Fruit fly (Drosophila melanogaster) whole organism, adult: ENCODE measurements around the gene Psf3.

Experiments used
- CG12768 ChIP-seq: fragments of 200-800 bp; sonication (Bioruptor generic); optimal IDR thresholded peaks from 2 replicates; lab custom pipeline; 2017; ENCODE audit warnings: missing biosample characterization, missing genetic modification characterization, mild to moderate bottlenecking, moderate library complexity, missing genetic modification reagents
- CG5204 ChIP-seq: fragments of 200-800 bp; sonication (Bioruptor generic); optimal IDR thresholded peaks from 2 replicates; lab custom pipeline; 2016; ENCODE audit warnings: missing biosample characterization, missing genetic modification characterization
- CG7045 ChIP-seq: fragments of 200-800 bp; sonication (Bioruptor generic); optimal IDR thresholded peaks from 2 replicates; lab custom pipeline; 2017; ENCODE audit warnings: missing biosample characterization, mild to moderate bottlenecking, missing genetic modification characterization
- CG7101 ChIP-seq: fragments of 200-800 bp; sonication (Bioruptor generic); optimal IDR thresholded peaks from 2 replicates; lab custom pipeline; 2018; ENCODE audit warnings: missing biosample characterization, mild to moderate bottlenecking, missing genetic modification characterization, moderate library complexity
- Crg-1 ChIP-seq: fragments of 200-800 bp; sonication (Bioruptor generic); optimal IDR thresholded peaks from 2 replicates; lab custom pipeline; 2016; ENCODE audit warnings: missing biosample characterization, missing genetic modification characterization
- bab1 ChIP-seq: fragments of 200-800 bp; sonication (Bioruptor generic); optimal IDR thresholded peaks from 3 replicates; lab custom pipeline; 2019; ENCODE audit warnings: missing biosample characterization, mild to moderate bottlenecking, missing genetic modification characterization, moderate library complexity
- kay ChIP-seq: fragments of 200-800 bp; sonication (Bioruptor generic); peaks from one replicate; lab custom pipeline; 2016; ENCODE audit warnings: missing biosample characterization, missing genetic modification characterization, borderline replicate concordance
- ovo ChIP-seq: fragments of 200-800 bp; sonication (Bioruptor generic); optimal IDR thresholded peaks from 2 replicates; lab custom pipeline; 2016; ENCODE audit warnings: missing biosample characterization, missing genetic modification characterization
- pad ChIP-seq: fragments of 200-800 bp; sonication (Bioruptor generic); optimal IDR thresholded peaks from 3 replicates; lab custom pipeline; 2017; ENCODE audit warnings: missing biosample characterization, missing genetic modification characterization, mild to moderate bottlenecking, moderate library complexity, missing genetic modification reagents
- toe ChIP-seq: fragments of 200-800 bp; sonication (Bioruptor generic); optimal IDR thresholded peaks from 2 replicates; lab custom pipeline; 2016; ENCODE audit warnings: missing biosample characterization, missing genetic modification characterization

- TF ChIP-seq kay (GFP tag; lab: Kevin White, UChicago): peak; percentile 58
- TF ChIP-seq CG12768 (GFP tag; lab: Kevin White, UChicago): peak; percentile 18
- TF ChIP-seq CG7045 (GFP tag; lab: Kevin White, UChicago): peak; percentile 43
- TF ChIP-seq ovo: peak; percentile 40
- peak; percentile 61 for TF ChIP-seq pad (GFP tag; lab: Kevin White, UChicago)
- peak; percentile 29 for TF ChIP-seq Crg-1 (GFP tag; lab: Kevin White, UChicago)
- TF ChIP-seq CG7101 (tag; lab: Kevin White, UChicago): peak; percentile 67
- peak; percentile 58 for TF ChIP-seq CG5204 (GFP tag; lab: Kevin White, UChicago)
- TF ChIP-seq bab1: peak; percentile 82
- TF ChIP-seq toe (GFP tag; lab: Kevin White, UChicago): no peak
Measured at dm6 chrX:10362557-10363366, 22.9 kb downstream of the Psf3 start.
